Fruit fly (Drosophila melanogaster) whole organism, embryonic: Measurements from ENCODE around the gene Syx13.

Source experiments
- ATbp ChIP-seq: fragments of 200-800 bp; sonication (Bioruptor generic); optimal IDR thresholded peaks from 2 replicates; lab custom pipeline; 2017; ENCODE audit warnings: missing biosample characterization, mild to moderate bottlenecking, missing genetic modification characterization, missing genetic modification reagents
- Aef1 ChIP-seq: fragments of 200-800 bp; sonication (Bioruptor generic); IDR thresholded peaks from 3 replicates; pipeline ENCODE4 v1.3.6; 2022; ENCODE audit warnings: missing biosample characterization, missing genetic modification characterization
- Atf-2 ChIP-seq: fragments of 200-800 bp; sonication (Bioruptor generic); optimal IDR thresholded peaks from 2 replicates; lab custom pipeline; 2016; ENCODE audit warnings: missing biosample characterization, missing genetic modification characterization
- B-H1 ChIP-seq: fragments of 200-800 bp; sonication (Bioruptor generic); IDR thresholded peaks from 3 replicates; pipeline ENCODE4 v1.3.6; 2022; ENCODE audit warnings: missing biosample characterization, missing genetic modification characterization
- CG11456 ChIP-seq: fragments of 200-800 bp; sonication (Bioruptor generic); IDR thresholded peaks from 3 replicates; pipeline ENCODE4 v1.3.6; 2022; ENCODE audit warnings: missing biosample characterization, missing genetic modification characterization
- CG12155 ChIP-seq: fragments of 200-800 bp; sonication (Bioruptor generic); optimal IDR thresholded peaks from 3 replicates; lab custom pipeline; 2016; ENCODE audit warnings: missing biosample characterization, missing genetic modification characterization
- CG15269 ChIP-seq: fragments of 200-800 bp; sonication (Bioruptor generic); optimal IDR thresholded peaks from 2 replicates; lab custom pipeline; 2018; ENCODE audit warnings: missing biosample characterization, mild to moderate bottlenecking, missing genetic modification characterization, moderate library complexity
- CG1529 ChIP-seq: fragments of 200-800 bp; sonication (Bioruptor generic); optimal IDR thresholded peaks from 3 replicates; lab custom pipeline; 2018; ENCODE audit warnings: missing biosample characterization, missing genetic modification characterization
- CG15514 ChIP-seq: fragments of 200-800 bp; sonication (Bioruptor generic); optimal IDR thresholded peaks from 3 replicates; lab custom pipeline; 2017; ENCODE audit warnings: missing biosample characterization, missing genetic modification characterization, mild to moderate bottlenecking, moderate library complexity, missing genetic modification reagents
- CG1792 ChIP-seq: fragments of 200-800 bp; sonication (Bioruptor generic); optimal IDR thresholded peaks from 2 replicates; lab custom pipeline; 2016; ENCODE audit warnings: missing biosample characterization, missing genetic modification characterization
- CG18262 ChIP-seq: fragments of 200-800 bp; optimal IDR thresholded peaks from 3 replicates; lab custom pipeline; 2019; ENCODE audit warnings: missing biosample characterization, mild to moderate bottlenecking, missing genetic modification characterization, moderate library complexity
- CG2199 ChIP-seq: fragments of 200-800 bp; sonication (Bioruptor generic); IDR thresholded peaks from 3 replicates; pipeline ENCODE4 v1.3.6; 2022; ENCODE audit warnings: missing biosample characterization, missing genetic modification characterization
- CG4328 ChIP-seq: fragments of 200-800 bp; sonication (Bioruptor generic); optimal IDR thresholded peaks from 3 replicates; lab custom pipeline; 2017; ENCODE audit warnings: missing biosample characterization, missing genetic modification reagents, missing genetic modification characterization
- CG7839 ChIP-seq: fragments of 200-800 bp; sonication (Bioruptor generic); optimal IDR thresholded peaks from 3 replicates; lab custom pipeline; 2018; ENCODE audit warnings: missing biosample characterization, mild to moderate bottlenecking, missing genetic modification characterization, moderate library complexity
- CG9876 ChIP-seq: fragments of 200-800 bp; sonication (Bioruptor generic); optimal IDR thresholded peaks from 2 replicates; lab custom pipeline; 2016; ENCODE audit warnings: missing biosample characterization, missing genetic modification characterization
- Chrac-16 ChIP-seq: fragments of 200-800 bp; sonication (Bioruptor generic); optimal IDR thresholded peaks from 3 replicates; lab custom pipeline; 2016; ENCODE audit warnings: missing biosample characterization, missing genetic modification characterization
- CkIIα-i1 ChIP-seq: fragments of 200-800 bp; sonication (Bioruptor generic); IDR thresholded peaks from 2 replicates; pipeline ENCODE4 v1.3.6; 2022; ENCODE audit warnings: missing biosample characterization, missing genetic modification characterization
- Dbx ChIP-seq: fragments of 200-800 bp; sonication (Bioruptor generic); IDR thresholded peaks from 3 replicates; pipeline ENCODE4 v1.3.6; 2022; ENCODE audit warnings: missing biosample characterization, missing genetic modification characterization
- Dek ChIP-seq: fragments of 200-800 bp; sonication (Bioruptor generic); optimal IDR thresholded peaks from 3 replicates; lab custom pipeline; 2019; ENCODE audit warnings: missing biosample characterization, mild to moderate bottlenecking, missing genetic modification characterization, moderate library complexity
- HLH4C ChIP-seq: fragments of 200-800 bp; sonication (Bioruptor generic); IDR thresholded peaks from 3 replicates; pipeline ENCODE4 v1.3.6; 2022; ENCODE audit warnings: missing biosample characterization, missing genetic modification characterization; ENCODE audit not compliant: partially characterized antibody
- HLH54F ChIP-seq: fragments of 200-800 bp; sonication (Bioruptor generic); optimal IDR thresholded peaks from 3 replicates; lab custom pipeline; 2016; ENCODE audit warnings: missing biosample characterization, missing genetic modification characterization
- HmgZ ChIP-seq: fragments of 200-800 bp; sonication (Bioruptor generic); optimal IDR thresholded peaks from 2 replicates; lab custom pipeline; 2018; ENCODE audit warnings: missing biosample characterization, mild to moderate bottlenecking, missing genetic modification characterization
- Meics ChIP-seq: fragments of 200-800 bp; sonication (Bioruptor generic); optimal IDR thresholded peaks from 2 replicates; lab custom pipeline; 2017; ENCODE audit warnings: missing biosample characterization, mild to moderate bottlenecking, missing genetic modification characterization
- Sin3A ChIP-seq: fragments of >200 bp; optimal IDR thresholded peaks from 2 replicates; lab custom pipeline; 2018
- Sry-β ChIP-seq: fragments of 200-800 bp; sonication (Bioruptor generic); optimal IDR thresholded peaks from 2 replicates; lab custom pipeline; 2018; ENCODE audit warnings: missing biosample characterization, mild to moderate bottlenecking, missing genetic modification characterization, moderate library complexity
- Sry-δ ChIP-seq: fragments of 200-800 bp; sonication (Bioruptor generic); optimal IDR thresholded peaks from 2 replicates; lab custom pipeline; 2016; ENCODE audit warnings: missing biosample characterization, missing genetic modification characterization
- bcd ChIP-seq: fragments of 200-800 bp; sonication (Bioruptor generic); optimal IDR thresholded peaks from 2 replicates; lab custom pipeline; 2017; ENCODE audit warnings: missing biosample characterization, mild to moderate bottlenecking, missing genetic modification characterization
- crol ChIP-seq: fragments of 200-800 bp; sonication (Bioruptor generic); IDR thresholded peaks from 2 replicates; pipeline ENCODE4 v1.3.6; 2022; ENCODE audit warnings: missing biosample characterization, missing genetic modification characterization
- fd3F ChIP-seq: fragments of 200-800 bp; sonication (Bioruptor generic); optimal IDR thresholded peaks from 2 replicates; lab custom pipeline; 2018; ENCODE audit warnings: missing biosample characterization, mild to moderate bottlenecking, missing genetic modification characterization, moderate library complexity
- gfzf ChIP-seq: fragments of 200-800 bp; sonication (Bioruptor generic); optimal IDR thresholded peaks from 2 replicates; lab custom pipeline; 2016; ENCODE audit warnings: missing biosample characterization, mild to moderate bottlenecking, missing genetic modification characterization, moderate library complexity
- gsb ChIP-seq: fragments of 200-800 bp; sonication (Bioruptor generic); IDR thresholded peaks from 2 replicates; pipeline ENCODE4 v1.3.6; 2022; ENCODE audit warnings: missing biosample characterization, missing genetic modification characterization
- ham ChIP-seq: fragments of 200-800 bp; sonication (Bioruptor generic); IDR thresholded peaks from 2 replicates; pipeline ENCODE4 v1.3.6; 2022; ENCODE audit warnings: missing biosample characterization, missing genetic modification characterization
- hth ChIP-seq: fragments of >200 bp; optimal IDR thresholded peaks from 2 replicates; lab custom pipeline; 2017; ENCODE audit warnings: inconsistent platforms
- insv ChIP-seq, 2 experiments: fragments of 200-800 bp; sonication (Bioruptor generic); optimal IDR thresholded peaks; 3 replicates each; lab custom pipeline; 2016 to 2018; ENCODE audit warnings: missing biosample characterization in 2 of 2, missing genetic modification characterization in 2 of 2
- kah ChIP-seq: fragments of 200-800 bp; sonication (Bioruptor generic); optimal IDR thresholded peaks from 2 replicates; lab custom pipeline; 2018; ENCODE audit warnings: missing biosample characterization, mild to moderate bottlenecking, missing genetic modification characterization
- lab ChIP-seq: fragments of 200-800 bp; sonication (Bioruptor generic); optimal IDR thresholded peaks from 3 replicates; lab custom pipeline; 2017; ENCODE audit warnings: missing biosample characterization, missing genetic modification characterization, mild to moderate bottlenecking, moderate library complexity, missing genetic modification reagents
- lilli ChIP-seq: fragments of 200-800 bp; sonication (Bioruptor generic); optimal IDR thresholded peaks from 3 replicates; lab custom pipeline; 2016; ENCODE audit warnings: missing biosample characterization, missing genetic modification characterization
- luna ChIP-seq: fragments of 200-800 bp; sonication (Bioruptor generic); optimal IDR thresholded peaks from 2 replicates; lab custom pipeline; 2016; ENCODE audit warnings: missing biosample characterization, missing genetic modification characterization
- nom ChIP-seq: fragments of 200-800 bp; sonication (Bioruptor generic); optimal IDR thresholded peaks from 2 replicates; lab custom pipeline; 2017; ENCODE audit warnings: missing biosample characterization, missing genetic modification characterization, mild to moderate bottlenecking, moderate library complexity, missing genetic modification reagents
- pum ChIP-seq: fragments of 200-800 bp; sonication (Bioruptor generic); optimal IDR thresholded peaks from 2 replicates; lab custom pipeline; 2016; ENCODE audit warnings: missing biosample characterization, missing genetic modification characterization
- pzg ChIP-seq: fragments of 200-800 bp; sonication (Bioruptor generic); optimal IDR thresholded peaks from 3 replicates; lab custom pipeline; 2018; ENCODE audit warnings: missing biosample characterization, mild to moderate bottlenecking, missing genetic modification characterization, moderate library complexity
- schlank ChIP-seq: fragments of 200-800 bp; sonication (Bioruptor generic); optimal IDR thresholded peaks from 2 replicates; lab custom pipeline; 2018; ENCODE audit warnings: missing biosample characterization, mild to moderate bottlenecking, missing genetic modification characterization
- shn ChIP-seq: fragments of 200-800 bp; sonication (Bioruptor generic); optimal IDR thresholded peaks from 3 replicates; lab custom pipeline; 2016; ENCODE audit warnings: missing biosample characterization, missing genetic modification characterization
- slou ChIP-seq: fragments of 200-800 bp; sonication (Bioruptor generic); optimal IDR thresholded peaks from 3 replicates; lab custom pipeline; 2016; ENCODE audit warnings: missing biosample characterization, missing genetic modification characterization
- so ChIP-seq: fragments of 200-800 bp; sonication (Bioruptor generic); IDR thresholded peaks from 3 replicates; pipeline ENCODE4 v1.3.6; 2022; ENCODE audit warnings: missing biosample characterization, missing genetic modification characterization
- ssp ChIP-seq: fragments of 200-800 bp; sonication (Bioruptor generic); IDR thresholded peaks from 2 replicates; pipeline ENCODE4 v1.3.6; 2022; ENCODE audit warnings: missing biosample characterization, missing genetic modification characterization
- stwl ChIP-seq: fragments of 200-800 bp; sonication (Bioruptor generic); optimal IDR thresholded peaks from 3 replicates; lab custom pipeline; 2018; ENCODE audit warnings: missing biosample characterization, mild to moderate bottlenecking, missing genetic modification characterization, moderate library complexity
- tap ChIP-seq: fragments of 200-800 bp; optimal IDR thresholded peaks from 3 replicates; lab custom pipeline; 2019; ENCODE audit warnings: missing biosample characterization, mild to moderate bottlenecking, missing genetic modification characterization, moderate library complexity
- zen2 ChIP-seq: fragments of 200-800 bp; sonication (Bioruptor generic); IDR thresholded peaks from 3 replicates; pipeline ENCODE4 v1.3.6; 2022; ENCODE audit warnings: missing biosample characterization, missing genetic modification characterization; ENCODE audit not compliant: partially characterized antibody

Syx13 gene

DNA sequence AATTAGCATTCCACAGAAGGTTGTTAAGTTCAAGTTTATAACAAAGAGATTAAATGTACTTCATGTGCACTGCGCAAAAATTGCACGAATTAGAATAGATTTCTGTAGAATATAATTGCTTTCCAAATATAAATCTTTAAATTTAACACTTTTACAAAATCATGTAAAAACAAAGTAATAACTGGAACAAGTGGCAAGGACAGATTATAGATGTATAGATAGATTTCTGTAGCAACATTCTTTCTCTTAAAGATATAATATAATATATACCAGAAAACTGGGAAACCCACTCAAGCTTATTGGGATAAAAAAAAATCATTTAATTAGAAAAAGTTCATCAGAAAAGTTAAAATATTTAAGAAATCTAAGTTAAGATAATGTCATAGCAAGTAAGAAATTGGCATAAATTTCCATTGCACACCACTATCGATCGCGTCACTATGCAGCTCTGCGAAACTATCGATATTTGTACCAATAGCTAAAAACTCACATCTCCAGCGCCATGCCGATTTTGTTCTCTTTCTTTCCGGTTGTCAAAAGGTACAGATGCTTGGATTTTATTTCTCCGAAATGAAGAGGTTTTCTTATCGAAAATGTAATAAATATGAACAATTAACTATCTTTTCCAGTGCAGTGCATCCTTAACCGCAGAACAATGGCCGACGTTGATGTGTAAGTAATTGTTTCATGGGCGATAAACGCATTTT, 21.2 kb upstream of the Syx13 start, which contains the start of gene RpS12 (continued):
- peak; percentile 74 for TF ChIP-seq Aef1 (GFP tag; lab: Robert Waterston, UW)
- TF ChIP-seq pzg: peak; percentile 81
- peak; percentile 50; the same call in 1 of the 2 replicates for TF ChIP-seq gsb
- peak; percentile 65 for TF ChIP-seq Atf-2 (GFP tag; lab: Kevin White, UChicago)
- TF ChIP-seq Sin3A (lab: Kevin White, UChicago): no peak
- TF ChIP-seq Chrac-16 (GFP tag; lab: Kevin White, UChicago): peak; percentile 55
- TF ChIP-seq crol (GFP tag; lab: Robert Waterston, UW): no peak
- TF ChIP-seq CG11456 (GFP tag; lab: Robert Waterston, UW): peak; percentile 91
- peak; percentile 86 for TF ChIP-seq bcd
- peak; percentile 17; the same call in 1 of the 2 replicates for TF ChIP-seq ham (GFP tag; lab: Robert Waterston, UW)
- TF ChIP-seq HLH4C (GFP tag; lab: Robert Waterston, UW): peak; percentile 75
- TF ChIP-seq stwl: peak; percentile 74
- TF ChIP-seq Dbx (GFP tag; lab: Robert Waterston, UW): peak; percentile 89; the same call in 2 of the 3 replicates
- TF ChIP-seq so: peak; percentile 62; the same call in 2 of the 3 replicates
- peak; percentile 65 for TF ChIP-seq slou (GFP tag; lab: Kevin White, UChicago)
- TF ChIP-seq lilli (GFP tag; lab: Kevin White, UChicago): peak; percentile 79
- peak; percentile 49 for TF ChIP-seq luna
- peak; percentile 70 for TF ChIP-seq CG7839 (tag; lab: Kevin White, UChicago)
- TF ChIP-seq CG2199 (GFP tag; lab: Robert Waterston, UW): peak; percentile 75; the same call in 2 of the 3 replicates
- peak; percentile 18 for TF ChIP-seq gfzf (GFP tag; lab: Kevin White, UChicago)
- TF ChIP-seq tap (tag; lab: Kevin White, UChicago): peak; percentile 58
- TF ChIP-seq CG18262: peak; percentile 41
- no peak for TF ChIP-seq hth (lab: Kevin White, UChicago)
- no peak; the same call in 2 of the 3 replicates for TF ChIP-seq B-H1
- TF ChIP-seq CG1792 (GFP tag; lab: Kevin White, UChicago): peak; percentile 62
- TF ChIP-seq kah (GFP tag; lab: Kevin White, UChicago): peak; percentile 72
- TF ChIP-seq Meics (GFP tag; lab: Kevin White, UChicago): peak; percentile 89
- peak; percentile 64 for TF ChIP-seq CG15269
- peak; percentile 78 for TF ChIP-seq nom
- TF ChIP-seq zen2 (GFP tag; lab: Robert Waterston, UW): peak; percentile 20; the same call in 1 of the 3 replicates
- TF ChIP-seq CG9876: peak; percentile 88
- TF ChIP-seq HmgZ: peak; percentile 59
- peak; percentile 87 for TF ChIP-seq CG15514 (GFP tag; lab: Kevin White, UChicago)
- TF ChIP-seq insv (GFP tag; optimal IDR thresholded peaks at IDR 0.05; lab: Kevin White, UChicago): peak in 1 of 2 experiments; percentile 62
- TF ChIP-seq CG1529 (GFP tag; lab: Kevin White, UChicago): peak; percentile 2
- TF ChIP-seq CkIIα-i1 (GFP tag; lab: Robert Waterston, UW): 0 out of 2 replicates have a peak, but pooled peaks have one; percentile 38
- TF ChIP-seq Sry-β (GFP tag; lab: Kevin White, UChicago): peak; percentile 17
- peak; percentile 83 for TF ChIP-seq shn (GFP tag; lab: Kevin White, UChicago)
- peak; percentile 67 for TF ChIP-seq pum (GFP tag; lab: Kevin White, UChicago)
- TF ChIP-seq fd3F (GFP tag; lab: Kevin White, UChicago): peak; percentile 64
- peak; percentile 73 for TF ChIP-seq HLH54F (GFP tag; lab: Kevin White, UChicago)
- TF ChIP-seq ATbp (GFP tag; lab: Kevin White, UChicago): peak; percentile 72
- TF ChIP-seq ssp (GFP tag; lab: Robert Waterston, UW): peak; percentile 97
- peak; percentile 97 for TF ChIP-seq Sry-δ (GFP tag; lab: Kevin White, UChicago)
- TF ChIP-seq lab (GFP tag; lab: Kevin White, UChicago): peak; percentile 90
- peak; percentile 84 for TF ChIP-seq schlank
- TF ChIP-seq Dek (tag; lab: Kevin White, UChicago): peak; percentile 64
- TF ChIP-seq CG12155: peak; percentile 30
- peak; percentile 62 for TF ChIP-seq CG4328 (GFP tag; lab: Kevin White, UChicago)
